Worm (Caenorhabditis elegans) whole organism, midembryonic: ENCODE data around the gene gst-21.

Experiments
- T22C8.4 ChIP-seq: fragments of 200-800 bp; sonication (Bioruptor generic); IDR thresholded peaks from 2 replicates; pipeline ENCODE4 v1.3.6; 2022; ENCODE audit warnings: missing genetic modification characterization, missing compliant biosample characterization
- cog-1 ChIP-seq: sonication (generic microtip); optimal IDR thresholded peaks from 2 replicates; lab custom pipeline; 2016; ENCODE audit warnings: missing genetic modification characterization, missing compliant biosample characterization
- flt-1 ChIP-seq: fragments of 200-800 bp; sonication (Bioruptor generic); IDR thresholded peaks from 2 replicates; pipeline ENCODE4 v1.3.6; 2022; ENCODE audit warnings: missing genetic modification characterization, missing compliant biosample characterization
- klf-2 ChIP-seq: fragments of 200-800 bp; sonication (Bioruptor generic); conservative IDR thresholded peaks from 2 replicates; pipeline ENCODE4 v1.3.6; 2022; ENCODE audit warnings: missing genetic modification reagents, missing genetic modification characterization, missing compliant biosample characterization
- med-1 ChIP-seq: sonication (generic microtip); optimal IDR thresholded peaks from 2 replicates; lab custom pipeline; 2017; ENCODE audit warnings: missing genetic modification characterization, mild to moderate bottlenecking, missing compliant biosample characterization, antibody characterized with exemption, missing genetic modification reagents; ENCODE audit not compliant: insufficient read depth
- ref-1 ChIP-seq: fragments of 200-800 bp; sonication (Bioruptor generic); conservative IDR thresholded peaks from 2 replicates; pipeline ENCODE4 v1.3.6; 2022; ENCODE audit warnings: missing genetic modification reagents, missing genetic modification characterization, missing compliant biosample characterization
- tab-1 ChIP-seq: fragments of 200-800 bp; sonication (Bioruptor generic); IDR thresholded peaks from 2 replicates; pipeline ENCODE4 v1.3.6; 2022; ENCODE audit warnings: missing genetic modification characterization, missing compliant biosample characterization
- ztf-23 ChIP-seq: fragments of 200-800 bp; sonication (Bioruptor generic); IDR thresholded peaks from 2 replicates; pipeline ENCODE4 v1.3.6; 2022; ENCODE audit warnings: missing genetic modification reagents, missing genetic modification characterization, missing compliant biosample characterization
- ztf-29 ChIP-seq: fragments of 200-800 bp; sonication (Bioruptor generic); IDR thresholded peaks from 2 replicates; pipeline ENCODE4 v1.3.6; 2022; ENCODE audit warnings: missing genetic modification reagents, missing genetic modification characterization, missing compliant biosample characterization

gst-21 gene

ce11 chrV:1756099-1756498, 24.3 kb upstream of the gst-21 start:
- no peak for TF ChIP-seq klf-2
- no peak for TF ChIP-seq ztf-23 (GFP tag; lab: Robert Waterston, UW)
- no peak for TF ChIP-seq flt-1 (GFP tag; lab: Robert Waterston, UW)
- no peak for TF ChIP-seq cog-1 (tag; lab: Kevin White, UChicago)
- no peak for TF ChIP-seq T22C8.4 (GFP tag; lab: Robert Waterston, UW)
- TF ChIP-seq tab-1 (GFP tag; lab: Robert Waterston, UW): no peak
- TF ChIP-seq med-1 (GFP tag; lab: Kevin White, UChicago): no peak
- no peak for TF ChIP-seq ztf-29 (GFP tag; lab: Robert Waterston, UW)
- no peak for TF ChIP-seq ref-1 (GFP tag; lab: Robert Waterston, UW)

DNA sequence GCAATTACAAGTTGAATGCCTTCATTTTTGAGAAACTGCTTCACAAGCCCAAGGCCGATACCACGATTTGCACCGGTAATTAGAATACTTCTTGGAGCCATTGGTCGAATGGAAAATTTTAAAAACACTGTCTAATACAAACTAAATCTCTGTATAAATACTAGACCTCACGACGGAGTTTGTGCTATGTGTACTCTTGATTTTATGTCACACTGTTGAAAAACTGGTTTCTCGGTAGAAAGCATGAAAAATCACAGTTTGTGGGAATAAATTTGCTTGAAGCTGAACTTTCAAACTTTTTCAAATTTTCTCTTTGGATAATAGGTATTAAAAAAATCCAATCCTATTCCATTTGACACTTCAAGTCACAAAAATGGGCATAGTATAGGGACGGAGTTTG, 23.8 kb upstream of the gst-21 start, which contains the start of gene ZK697.14:
ZK697.14 (minus strand) TSS at position 101 of the 400 bp plus-strand sequence.
- TF ChIP-seq T22C8.4 (GFP tag; lab: Robert Waterston, UW) (no peak), klf-2 (no peak), med-1 (GFP tag; lab: Kevin White, UChicago) (no peak), ztf-23 (GFP tag; lab: Robert Waterston, UW) (no peak), ref-1 (GFP tag; lab: Robert Waterston, UW) (no peak)

- TF ChIP-seq flt-1 (GFP tag; lab: Robert Waterston, UW) (no peak), ztf-29 (GFP tag; lab: Robert Waterston, UW) (no peak), ref-1 (GFP tag; lab: Robert Waterston, UW) (no peak), cog-1 (tag; lab: Kevin White, UChicago) (no peak), klf-2 (no peak), med-1 (GFP tag; lab: Kevin White, UChicago) (no peak), ztf-23 (GFP tag; lab: Robert Waterston, UW) (no peak)
Measured at ce11 chrV:1752496-1752895, 20.7 kb upstream of the gst-21 start, which contains the start of gene ZK697.1. Gene ZK697.1, plus strand, starts transcription at chrV:1752796.

ce11 chrV:1751449-1751848, 19.6 kb upstream of the gst-21 start, which contains the start of gene srh-199:
Gene srh-199, minus strand, starts transcription at chrV:1751549.
- no peak for TF ChIP-seq ref-1 (GFP tag; lab: Robert Waterston, UW)

- no peak for TF ChIP-seq ref-1 (GFP tag; lab: Robert Waterston, UW)
- TF ChIP-seq ztf-23 (GFP tag; lab: Robert Waterston, UW): no peak
- TF ChIP-seq klf-2: no peak
- no peak for TF ChIP-seq tab-1 (GFP tag; lab: Robert Waterston, UW)
- no peak for TF ChIP-seq cog-1 (tag; lab: Kevin White, UChicago)
Measured at ce11 chrV:1749053-1749452, 17.2 kb upstream of the gst-21 start, which contains the start of gene ZK697.8. Gene ZK697.8, minus strand, starts transcription at chrV:1749153.

ce11 chrV:1743205-1743870, 11.5 kb upstream of the gst-21 start, which contains the start of gene nhr-256:
Gene nhr-256, plus strand, starts transcription at chrV:1743771.
- TF ChIP-seq flt-1 (GFP tag; lab: Robert Waterston, UW): no peak
- no peak for TF ChIP-seq klf-2
- peak; percentile 49 for TF ChIP-seq cog-1 (tag; lab: Kevin White, UChicago)
- TF ChIP-seq ztf-29 (GFP tag; lab: Robert Waterston, UW): peak; percentile 76; the same call in 1 of the 2 replicates
- no peak for TF ChIP-seq T22C8.4 (GFP tag; lab: Robert Waterston, UW)
- TF ChIP-seq med-1 (GFP tag; lab: Kevin White, UChicago): no peak

- TF ChIP-seq cog-1 (tag; lab: Kevin White, UChicago) (no peak), ref-1 (GFP tag; lab: Robert Waterston, UW) (no peak), flt-1 (GFP tag; lab: Robert Waterston, UW) (no peak), med-1 (GFP tag; lab: Kevin White, UChicago) (no peak), ztf-29 (GFP tag; lab: Robert Waterston, UW) (no peak), tab-1 (GFP tag; lab: Robert Waterston, UW) (no peak), ztf-23 (GFP tag; lab: Robert Waterston, UW) (no peak), T22C8.4 (GFP tag; lab: Robert Waterston, UW) (no peak), klf-2 (no peak)
Measured at ce11 chrV:1741074-1741473, 9.3 kb upstream of the gst-21 start, which contains the start of gene srab-25. Gene srab-25, minus strand, starts transcription at chrV:1741174.

DNA sequence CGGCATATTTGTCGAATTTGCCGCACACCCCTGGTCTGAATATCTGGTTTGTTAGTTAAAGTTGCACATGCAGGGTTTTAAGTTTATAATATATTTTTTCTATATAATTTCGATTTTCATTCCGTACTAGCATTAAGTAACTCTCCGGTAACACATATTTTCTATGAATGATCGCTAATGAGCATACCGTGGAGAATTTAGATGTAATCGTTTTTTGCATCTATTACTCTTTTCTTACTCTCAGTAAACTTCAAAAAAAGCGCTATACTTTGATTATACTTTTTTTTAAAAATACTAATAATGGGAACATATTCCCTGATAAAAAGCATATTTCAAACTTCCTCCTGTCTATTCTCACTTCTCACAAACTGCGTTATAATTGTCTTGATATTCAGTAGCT, 2.8 kb upstream of the gst-21 start, which contains the start of gene str-160:
str-160 (plus strand) TSS at position 301 of the 400 bp plus-strand sequence.
- TF ChIP-seq tab-1 (GFP tag; lab: Robert Waterston, UW): no peak
- no peak for TF ChIP-seq ref-1 (GFP tag; lab: Robert Waterston, UW)
- no peak for TF ChIP-seq ztf-23 (GFP tag; lab: Robert Waterston, UW)
- no peak for TF ChIP-seq klf-2
- no peak for TF ChIP-seq cog-1 (tag; lab: Kevin White, UChicago)
- no peak for TF ChIP-seq ztf-29 (GFP tag; lab: Robert Waterston, UW)
- TF ChIP-seq flt-1 (GFP tag; lab: Robert Waterston, UW): no peak
- TF ChIP-seq T22C8.4 (GFP tag; lab: Robert Waterston, UW): no peak
- TF ChIP-seq med-1 (GFP tag; lab: Kevin White, UChicago): no peak

ce11 chrV:1725353-1725752, 6.5 kb downstream of the gst-21 start, which contains the start of gene sri-27:
Gene sri-27, plus strand, starts transcription at chrV:1725653.
- TF ChIP-seq klf-2 (no peak), flt-1 (GFP tag; lab: Robert Waterston, UW) (no peak), med-1 (GFP tag; lab: Kevin White, UChicago) (no peak), tab-1 (GFP tag; lab: Robert Waterston, UW) (no peak)

DNA sequence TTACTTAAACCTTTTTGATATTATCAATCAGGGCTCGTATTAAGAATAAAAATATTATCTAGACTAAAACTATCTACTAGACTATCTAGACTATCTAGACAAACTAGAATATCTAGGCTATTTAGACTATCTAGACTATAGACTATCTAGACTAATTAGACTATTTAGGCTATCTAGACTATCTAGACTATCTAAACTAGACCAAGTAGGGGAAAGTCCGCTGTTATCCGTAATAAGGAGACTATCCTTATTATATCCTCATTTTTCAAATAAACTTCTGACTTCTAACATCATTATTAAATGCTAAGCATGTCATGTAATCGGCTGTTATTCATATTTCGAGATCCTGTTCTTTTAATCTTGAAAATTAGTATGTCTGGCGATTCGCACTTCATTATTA, 9.9 kb downstream of the gst-21 start, which contains the start of gene srw-101:
srw-101 (plus strand) TSS at position 301 of the 400 bp plus-strand sequence.
- TF ChIP-seq klf-2: no peak
- no peak for TF ChIP-seq ztf-23 (GFP tag; lab: Robert Waterston, UW)
- TF ChIP-seq flt-1 (GFP tag; lab: Robert Waterston, UW): no peak
- no peak for TF ChIP-seq ztf-29 (GFP tag; lab: Robert Waterston, UW)
- TF ChIP-seq tab-1 (GFP tag; lab: Robert Waterston, UW): no peak
- TF ChIP-seq T22C8.4 (GFP tag; lab: Robert Waterston, UW): no peak
- no peak for TF ChIP-seq med-1 (GFP tag; lab: Kevin White, UChicago)
